Fruit fly (Drosophila melanogaster) whole organism, embryonic: ENCODE measurements around the gene Sfxn2.

Experiments
- Ada2b ChIP-seq: fragments of 200-800 bp; sonication (Bioruptor generic); IDR thresholded peaks from 2 replicates; pipeline ENCODE4 v1.3.6; 2022; ENCODE audit warnings: missing biosample characterization, missing genetic modification characterization
- B-H2 ChIP-seq: fragments of 200-800 bp; sonication (Bioruptor generic); optimal IDR thresholded peaks from 2 replicates; lab custom pipeline; 2018; ENCODE audit warnings: missing biosample characterization, mild to moderate bottlenecking, missing genetic modification characterization
- CG1024 ChIP-seq: fragments of 200-800 bp; sonication (Bioruptor generic); IDR thresholded peaks from 2 replicates; pipeline ENCODE4 v1.3.6; 2022; ENCODE audit warnings: missing biosample characterization, missing genetic modification characterization
- CG10274 ChIP-seq: fragments of 200-800 bp; sonication (Bioruptor generic); optimal IDR thresholded peaks from 3 replicates; lab custom pipeline; 2017; ENCODE audit warnings: missing biosample characterization, mild to moderate bottlenecking, missing genetic modification characterization
- CG12071 ChIP-seq: fragments of 200-800 bp; sonication (Bioruptor generic); optimal IDR thresholded peaks from 3 replicates; lab custom pipeline; 2018; ENCODE audit warnings: missing biosample characterization, mild to moderate bottlenecking, missing genetic modification characterization
- CG12104 ChIP-seq: fragments of 200-800 bp; sonication (Bioruptor generic); optimal IDR thresholded peaks from 3 replicates; lab custom pipeline; 2016; ENCODE audit warnings: missing biosample characterization, missing genetic modification characterization
- CG13894 ChIP-seq: fragments of 200-800 bp; sonication (Bioruptor generic); optimal IDR thresholded peaks from 3 replicates; lab custom pipeline; 2018; ENCODE audit warnings: missing biosample characterization, mild to moderate bottlenecking, missing genetic modification characterization, moderate library complexity
- CG14710 ChIP-seq: fragments of 200-800 bp; sonication (Bioruptor generic); optimal IDR thresholded peaks from 3 replicates; lab custom pipeline; 2019; ENCODE audit warnings: missing biosample characterization, mild to moderate bottlenecking, missing genetic modification characterization, moderate library complexity
- CG14860 ChIP-seq: fragments of 200-800 bp; sonication (Bioruptor generic); IDR thresholded peaks from 3 replicates; pipeline ENCODE4 v1.3.6; 2022; ENCODE audit warnings: missing biosample characterization, missing genetic modification characterization; ENCODE audit not compliant: partially characterized antibody
- CG15479 ChIP-seq: fragments of 200-800 bp; sonication (Bioruptor generic); optimal IDR thresholded peaks from 3 replicates; lab custom pipeline; 2019; ENCODE audit warnings: missing biosample characterization, mild to moderate bottlenecking, missing genetic modification characterization, moderate library complexity
- CG15601 ChIP-seq: fragments of 200-800 bp; sonication (Bioruptor generic); optimal IDR thresholded peaks from 3 replicates; lab custom pipeline; 2019; ENCODE audit warnings: missing biosample characterization, mild to moderate bottlenecking, missing genetic modification characterization, moderate library complexity
- CG16815 ChIP-seq: fragments of 200-800 bp; sonication (Bioruptor generic); optimal IDR thresholded peaks from 3 replicates; lab custom pipeline; 2017; ENCODE audit warnings: missing biosample characterization, mild to moderate bottlenecking, missing genetic modification characterization
- CG18599 ChIP-seq: fragments of 200-800 bp; sonication (Bioruptor generic); optimal IDR thresholded peaks from 3 replicates; lab custom pipeline; 2017; ENCODE audit warnings: missing biosample characterization, missing genetic modification characterization, mild to moderate bottlenecking, moderate library complexity, missing genetic modification reagents
- CG32532 ChIP-seq: fragments of 200-800 bp; sonication (Bioruptor generic); IDR thresholded peaks from 2 replicates; pipeline ENCODE4 v1.3.6; 2022; ENCODE audit warnings: missing biosample characterization, missing genetic modification characterization
- CG33213 ChIP-seq: fragments of 200-800 bp; sonication (Bioruptor generic); optimal IDR thresholded peaks from 3 replicates; lab custom pipeline; 2016; ENCODE audit warnings: missing biosample characterization, missing genetic modification characterization
- CG7987 ChIP-seq: fragments of 200-800 bp; sonication (Bioruptor generic); optimal IDR thresholded peaks from 2 replicates; lab custom pipeline; 2018; ENCODE audit warnings: missing biosample characterization, mild to moderate bottlenecking, missing genetic modification characterization, moderate library complexity
- CG9817 ChIP-seq: fragments of 200-800 bp; sonication (Bioruptor generic); optimal IDR thresholded peaks from 2 replicates; lab custom pipeline; 2018; ENCODE audit warnings: missing biosample characterization, mild to moderate bottlenecking, missing genetic modification characterization, moderate library complexity
- CkIIα-i1 ChIP-seq: fragments of 200-800 bp; sonication (Bioruptor generic); IDR thresholded peaks from 2 replicates; pipeline ENCODE4 v1.3.6; 2022; ENCODE audit warnings: missing biosample characterization, missing genetic modification characterization
- Doc2 ChIP-seq: fragments of 200-800 bp; sonication (Bioruptor generic); IDR thresholded peaks from 2 replicates; pipeline ENCODE4 v1.3.6; 2022; ENCODE audit warnings: missing biosample characterization, missing genetic modification characterization
- Hr3 ChIP-seq: fragments of 200-800 bp; sonication (Bioruptor generic); optimal IDR thresholded peaks from 3 replicates; lab custom pipeline; 2016; ENCODE audit warnings: missing biosample characterization, missing genetic modification characterization
- Hr39 ChIP-seq: fragments of >200 bp; optimal IDR thresholded peaks from 2 replicates; lab custom pipeline; 2017
- Lhr ChIP-seq: fragments of 200-800 bp; sonication (Bioruptor generic); optimal IDR thresholded peaks from 3 replicates; lab custom pipeline; 2017; ENCODE audit warnings: mild to moderate bottlenecking, missing biosample characterization, missing genetic modification reagents, missing genetic modification characterization
- Mrtf ChIP-seq: fragments of 200-800 bp; sonication (Bioruptor generic); IDR thresholded peaks from 3 replicates; pipeline ENCODE4 v1.3.6; 2022; ENCODE audit warnings: missing biosample characterization, missing genetic modification characterization
- NK7.1 ChIP-seq: fragments of 200-800 bp; sonication (Bioruptor generic); optimal IDR thresholded peaks from 3 replicates; lab custom pipeline; 2016; ENCODE audit warnings: missing biosample characterization, missing genetic modification characterization
- Nf-YA ChIP-seq: fragments of 200-800 bp; sonication (Bioruptor generic); IDR thresholded peaks from 2 replicates; pipeline ENCODE4 v1.3.6; 2022; ENCODE audit warnings: missing biosample characterization, missing genetic modification characterization
- Ptx1 ChIP-seq: fragments of 200-800 bp; sonication (Bioruptor generic); IDR thresholded peaks from 2 replicates; pipeline ENCODE4 v1.3.6; 2022; ENCODE audit warnings: missing biosample characterization, missing genetic modification characterization
- Spps ChIP-seq: fragments of 200-800 bp; sonication (Bioruptor generic); optimal IDR thresholded peaks from 2 replicates; lab custom pipeline; 2018; ENCODE audit warnings: missing biosample characterization, mild to moderate bottlenecking, missing genetic modification characterization
- ab ChIP-seq: fragments of 200-800 bp; sonication (Bioruptor generic); optimal IDR thresholded peaks from 2 replicates; lab custom pipeline; 2016; ENCODE audit warnings: missing biosample characterization, missing genetic modification characterization
- abd-A ChIP-seq: fragments of 200-800 bp; sonication (Bioruptor generic); optimal IDR thresholded peaks from 3 replicates; lab custom pipeline; 2019; ENCODE audit warnings: missing biosample characterization, mild to moderate bottlenecking, missing genetic modification characterization, moderate library complexity
- bcd ChIP-seq: fragments of 200-800 bp; sonication (Bioruptor generic); optimal IDR thresholded peaks from 2 replicates; lab custom pipeline; 2017; ENCODE audit warnings: missing biosample characterization, mild to moderate bottlenecking, missing genetic modification characterization
- bsh ChIP-seq, 2 experiments: fragments of 200-800 bp; sonication (Bioruptor generic); optimal IDR thresholded peaks; 2 replicates each; lab custom pipeline; 2017 to 2018; ENCODE audit warnings: mild to moderate bottlenecking in 2 of 2, missing biosample characterization in 2 of 2, missing genetic modification characterization in 2 of 2, moderate library complexity in 1 of 2
- cas ChIP-seq: fragments of 200-800 bp; sonication (Bioruptor generic); IDR thresholded peaks from 2 replicates; pipeline ENCODE4 v1.3.6; 2022; ENCODE audit warnings: missing biosample characterization, missing genetic modification characterization
- caup ChIP-seq: fragments of 200-800 bp; sonication (Bioruptor generic); optimal IDR thresholded peaks from 3 replicates; lab custom pipeline; 2017; ENCODE audit warnings: missing biosample characterization, mild to moderate bottlenecking, missing genetic modification characterization, moderate library complexity; ENCODE audit not compliant: severe bottlenecking
- crc ChIP-seq: fragments of 200-800 bp; sonication (Bioruptor generic); optimal IDR thresholded peaks from 2 replicates; lab custom pipeline; 2016; ENCODE audit warnings: missing biosample characterization, missing genetic modification characterization
- da ChIP-seq: fragments of 200-800 bp; sonication (Bioruptor generic); optimal IDR thresholded peaks from 2 replicates; lab custom pipeline; 2016; ENCODE audit warnings: missing biosample characterization, missing genetic modification characterization
- dm ChIP-seq: fragments of 200-800 bp; sonication (Bioruptor generic); optimal IDR thresholded peaks from 3 replicates; lab custom pipeline; 2016; ENCODE audit warnings: missing biosample characterization, missing genetic modification characterization
- dmrt11E ChIP-seq: fragments of 200-800 bp; sonication (Bioruptor generic); optimal IDR thresholded peaks from 3 replicates; lab custom pipeline; 2018; ENCODE audit warnings: missing biosample characterization, mild to moderate bottlenecking, missing genetic modification characterization, moderate library complexity
- dpn ChIP-seq, 2 experiments: fragments of 200-800 bp; sonication (Bioruptor generic); optimal IDR thresholded peaks; 3 replicates each; lab custom pipeline; 2016; ENCODE audit warnings: missing biosample characterization in 2 of 2, missing genetic modification characterization in 2 of 2
- fru ChIP-seq: fragments of >200 bp; optimal IDR thresholded peaks from 2 replicates; lab custom pipeline; 2017
- grn ChIP-seq: fragments of 200-800 bp; sonication (Bioruptor generic); optimal IDR thresholded peaks from 3 replicates; lab custom pipeline; 2017; ENCODE audit warnings: missing biosample characterization, missing genetic modification characterization
- gsb ChIP-seq: fragments of 200-800 bp; sonication (Bioruptor generic); IDR thresholded peaks from 2 replicates; pipeline ENCODE4 v1.3.6; 2022; ENCODE audit warnings: missing biosample characterization, missing genetic modification characterization
- nerfin-2 ChIP-seq: fragments of 200-800 bp; sonication (Bioruptor generic); IDR thresholded peaks from 2 replicates; pipeline ENCODE4 v1.3.6; 2022; ENCODE audit warnings: missing biosample characterization, missing genetic modification characterization; ENCODE audit not compliant: partially characterized antibody
- org-1 ChIP-seq: fragments of 200-800 bp; sonication (Bioruptor generic); optimal IDR thresholded peaks from 2 replicates; lab custom pipeline; 2017; ENCODE audit warnings: missing biosample characterization, missing genetic modification characterization
- otp ChIP-seq: fragments of 200-800 bp; sonication (Bioruptor generic); IDR thresholded peaks from 3 replicates; pipeline ENCODE4, ENCODE4 v1.3.6; 2022; ENCODE audit warnings: missing biosample characterization, missing genetic modification characterization
- ro ChIP-seq: fragments of 200-800 bp; sonication (Bioruptor generic); IDR thresholded peaks from 2 replicates; pipeline ENCODE4 v1.3.6; 2022; ENCODE audit warnings: missing biosample characterization, missing genetic modification characterization
- sob ChIP-seq: fragments of 200-800 bp; sonication (Bioruptor generic); IDR thresholded peaks from 2 replicates; pipeline ENCODE4 v1.3.6; 2022; ENCODE audit warnings: missing biosample characterization, missing genetic modification characterization
- tin ChIP-seq: fragments of 200-800 bp; sonication (Bioruptor generic); optimal IDR thresholded peaks from 3 replicates; lab custom pipeline; 2016; ENCODE audit warnings: missing biosample characterization, missing genetic modification characterization
- trem ChIP-seq: fragments of 200-800 bp; optimal IDR thresholded peaks from 3 replicates; lab custom pipeline; 2019; ENCODE audit warnings: missing biosample characterization, mild to moderate bottlenecking, missing genetic modification characterization, moderate library complexity
- tx ChIP-seq: fragments of 200-800 bp; sonication (Bioruptor generic); optimal IDR thresholded peaks from 2 replicates; lab custom pipeline; 2016; ENCODE audit warnings: missing biosample characterization, missing genetic modification characterization
- wek ChIP-seq: fragments of 200-800 bp; sonication (Bioruptor generic); optimal IDR thresholded peaks from 3 replicates; lab custom pipeline; 2018; ENCODE audit warnings: missing biosample characterization, mild to moderate bottlenecking, missing genetic modification characterization, moderate library complexity
- zen ChIP-seq: fragments of 200-800 bp; sonication (Bioruptor generic); optimal IDR thresholded peaks from 3 replicates; lab custom pipeline; 2018; ENCODE audit warnings: missing biosample characterization, mild to moderate bottlenecking, missing genetic modification characterization, moderate library complexity

Gene Sfxn2

DNA sequence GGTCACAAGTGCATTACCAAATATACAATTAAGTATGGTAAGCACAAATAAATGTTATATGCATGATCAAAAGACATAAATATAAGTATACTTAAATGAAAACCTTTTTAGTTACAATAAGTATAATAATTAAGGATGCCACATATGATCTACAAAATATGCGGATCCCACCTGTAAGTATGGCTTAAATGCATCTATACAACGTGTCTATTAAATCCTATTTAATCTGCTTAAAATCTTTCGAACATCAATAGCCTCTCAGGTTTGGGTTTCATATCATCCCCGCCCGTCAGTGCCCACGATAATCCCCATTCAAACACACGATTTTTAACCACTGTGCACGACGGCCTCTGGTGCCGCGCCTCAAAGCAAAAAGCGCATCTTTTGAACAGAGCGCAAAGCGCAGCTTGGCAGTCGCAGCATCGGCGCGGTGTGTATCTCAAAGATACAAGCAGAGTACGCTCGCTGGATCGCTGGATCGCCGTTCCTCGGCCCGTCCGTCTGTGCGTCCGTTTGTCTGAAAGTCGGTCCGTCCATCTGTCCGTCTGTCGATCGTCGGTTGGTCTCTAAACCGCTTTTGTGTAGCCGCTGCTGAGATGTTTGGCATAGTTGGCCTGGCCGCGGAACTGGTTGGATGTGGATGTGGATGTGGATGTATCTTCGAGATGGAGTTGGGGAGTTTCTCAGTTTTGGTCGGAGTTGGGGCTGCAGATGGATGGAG, 21.1 kb upstream of the Sfxn2 start (continued):
- TF ChIP-seq CG15479 (GFP tag; lab: Kevin White, UChicago) (no peak), CG12104 (GFP tag; lab: Kevin White, UChicago) (no peak), CG13894 (no peak), bsh (GFP tag; optimal IDR thresholded peaks at IDR 0.05; lab: Kevin White, UChicago) (peak; percentile 40 to 80), gsb (no peak), CkIIα-i1 (GFP tag; lab: Robert Waterston, UW) (no peak), wek (no peak), sob (GFP tag; lab: Robert Waterston, UW) (no peak), CG14710 (tag; lab: Kevin White, UChicago) (peak; percentile 16), CG18599 (GFP tag; lab: Kevin White, UChicago) (no peak), dmrt11E (tag; lab: Kevin White, UChicago) (peak; percentile 30), trem (no peak), CG12071 (no peak), ab (GFP tag; lab: Kevin White, UChicago) (no peak), zen (tag; lab: Kevin White, UChicago) (no peak), Nf-YA (GFP tag; lab: Robert Waterston, UW) (no peak), abd-A (tag; lab: Kevin White, UChicago) (no peak), Ptx1 (no peak; the same call in 1 of the 2 replicates), cas (GFP tag; lab: Robert Waterston, UW) (no peak), nerfin-2 (GFP tag; lab: Robert Waterston, UW) (no peak), CG14860 (no peak), NK7.1 (GFP tag; lab: Kevin White, UChicago) (no peak), tin (GFP tag; lab: Kevin White, UChicago) (no peak), CG1024 (GFP tag; lab: Robert Waterston, UW) (no peak), Hr3 (GFP tag; lab: Kevin White, UChicago) (peak; percentile 32), CG33213 (GFP tag; lab: Kevin White, UChicago) (no peak), dpn (GFP tag; optimal IDR thresholded peaks at IDR 0.05; lab: Kevin White, UChicago) (no peak), CG32532 (GFP tag; lab: Robert Waterston, UW) (no peak), ro (no peak), CG15601 (tag; lab: Kevin White, UChicago) (peak; percentile 10), CG9817 (tag; lab: Kevin White, UChicago) (no peak), CG7987 (GFP tag; lab: Kevin White, UChicago) (no peak), bcd (peak; percentile 22), da (GFP tag; lab: Kevin White, UChicago) (no peak), Lhr (no peak), crc (GFP tag; lab: Kevin White, UChicago) (no peak), Ada2b (GFP tag; lab: Robert Waterston, UW) (0 out of 2 replicates have a peak, but pooled peaks have one; percentile 17), Spps (no peak), B-H2 (GFP tag; lab: Kevin White, UChicago) (no peak), Hr39 (lab: Kevin White, UChicago) (no peak), dm (GFP tag; lab: Kevin White, UChicago) (no peak), Mrtf (GFP tag; lab: Robert Waterston, UW) (no peak), caup (GFP tag; lab: Kevin White, UChicago) (no peak), Doc2 (no peak), org-1 (GFP tag; lab: Kevin White, UChicago) (no peak), otp (GFP tag; lab: Robert Waterston, UW) (no peak), CG16815 (GFP tag; lab: Kevin White, UChicago) (no peak), tx (GFP tag; lab: Kevin White, UChicago) (no peak), grn (GFP tag; lab: Kevin White, UChicago) (peak; percentile 27), CG10274 (GFP tag; lab: Kevin White, UChicago) (no peak), fru (lab: Kevin White, UChicago) (no peak)
